Fruit fly (Drosophila melanogaster) whole organism, prepupa: ENCODE results near the gene milt.

ENCODE experiments used
- Blimp-1 ChIP-seq: fragments of 200-800 bp; sonication (Bioruptor generic); optimal IDR thresholded peaks from 3 replicates; lab custom pipeline; 2017; ENCODE audit warnings: missing biosample characterization, missing genetic modification characterization, mild to moderate bottlenecking, moderate library complexity, missing genetic modification reagents
- CG10631 ChIP-seq: fragments of 200-800 bp; sonication (Bioruptor generic); optimal IDR thresholded peaks from 2 replicates; lab custom pipeline; 2016; ENCODE audit warnings: missing biosample characterization, missing genetic modification characterization
- CG10669 ChIP-seq: fragments of 200-800 bp; sonication (Bioruptor generic); optimal IDR thresholded peaks from 3 replicates; lab custom pipeline; 2018; ENCODE audit warnings: missing biosample characterization, mild to moderate bottlenecking, missing genetic modification characterization, moderate library complexity
- CG11294 ChIP-seq: fragments of 200-800 bp; sonication (Bioruptor generic); IDR thresholded peaks from 2 replicates; pipeline ENCODE4 v1.3.6; 2022; ENCODE audit warnings: missing biosample characterization, missing genetic modification characterization
- CG11762 ChIP-seq: fragments of 200-800 bp; sonication (Bioruptor generic); optimal IDR thresholded peaks from 3 replicates; lab custom pipeline; 2016; ENCODE audit warnings: missing biosample characterization, missing genetic modification characterization; ENCODE audit not compliant: insufficient read depth
- CG11902 ChIP-seq: fragments of 200-800 bp; sonication (Bioruptor generic); optimal IDR thresholded peaks from 3 replicates; lab custom pipeline; 2016; ENCODE audit warnings: missing biosample characterization, missing genetic modification characterization
- CG15336 ChIP-seq: fragments of 200-800 bp; sonication (Bioruptor generic); IDR thresholded peaks from 2 replicates; pipeline ENCODE4 v1.3.6; 2022; ENCODE audit warnings: missing biosample characterization, missing genetic modification characterization
- CG16779 ChIP-seq: fragments of 200-800 bp; sonication (Bioruptor generic); optimal IDR thresholded peaks from 3 replicates; lab custom pipeline; 2017; ENCODE audit warnings: missing biosample characterization, mild to moderate bottlenecking, missing genetic modification characterization
- CG3032 ChIP-seq: fragments of 200-800 bp; optimal IDR thresholded peaks from 2 replicates; lab custom pipeline; 2019; ENCODE audit warnings: missing biosample characterization, mild to moderate bottlenecking, missing genetic modification characterization, moderate library complexity
- CG31627 ChIP-seq: fragments of 200-800 bp; sonication (Bioruptor generic); optimal IDR thresholded peaks from 3 replicates; lab custom pipeline; 2016; ENCODE audit warnings: missing biosample characterization, missing genetic modification characterization
- CG32006 ChIP-seq: fragments of 200-800 bp; sonication (Bioruptor generic); optimal IDR thresholded peaks from 3 replicates; lab custom pipeline; 2017; ENCODE audit warnings: missing biosample characterization, mild to moderate bottlenecking, missing genetic modification characterization
- CG3919 ChIP-seq: fragments of 200-800 bp; sonication (Bioruptor generic); optimal IDR thresholded peaks from 3 replicates; lab custom pipeline; 2016; ENCODE audit warnings: missing biosample characterization, missing genetic modification characterization
- CG4318 ChIP-seq: fragments of 200-800 bp; sonication (Bioruptor generic); optimal IDR thresholded peaks from 3 replicates; lab custom pipeline; 2017; ENCODE audit warnings: missing biosample characterization, mild to moderate bottlenecking, missing genetic modification characterization
- CG6163 ChIP-seq: fragments of 200-800 bp; sonication (Bioruptor generic); IDR thresholded peaks from 3 replicates; pipeline ENCODE4 v1.3.6; 2022; ENCODE audit warnings: missing biosample characterization, missing genetic modification characterization
- CG6792 ChIP-seq: fragments of 200-800 bp; sonication (Bioruptor generic); optimal IDR thresholded peaks from 3 replicates; lab custom pipeline; 2016; ENCODE audit warnings: missing biosample characterization, missing genetic modification characterization
- CG6808 ChIP-seq: fragments of 200-800 bp; sonication (Bioruptor generic); optimal IDR thresholded peaks from 3 replicates; lab custom pipeline; 2017; ENCODE audit warnings: missing biosample characterization, missing genetic modification characterization, mild to moderate bottlenecking, moderate library complexity, missing genetic modification reagents
- CG7368 ChIP-seq: fragments of 200-800 bp; sonication (Bioruptor generic); optimal IDR thresholded peaks from 3 replicates; lab custom pipeline; 2016; ENCODE audit warnings: missing biosample characterization, missing genetic modification characterization
- CG8119 ChIP-seq: fragments of 200-800 bp; sonication (Bioruptor generic); IDR thresholded peaks from 3 replicates; pipeline ENCODE4 v1.3.6; 2022; ENCODE audit warnings: missing biosample characterization, missing genetic modification characterization
- CG8319 ChIP-seq: fragments of 200-800 bp; sonication (Bioruptor generic); optimal IDR thresholded peaks from 3 replicates; lab custom pipeline; 2016; ENCODE audit warnings: missing biosample characterization, missing genetic modification characterization
- CG8632 ChIP-seq: fragments of 200-800 bp; sonication (Bioruptor generic); optimal IDR thresholded peaks from 3 replicates; lab custom pipeline; 2016; ENCODE audit warnings: missing biosample characterization, missing genetic modification characterization
- CG9139 ChIP-seq: fragments of 200-800 bp; sonication (Bioruptor generic); optimal IDR thresholded peaks from 3 replicates; lab custom pipeline; 2017; ENCODE audit warnings: missing biosample characterization, mild to moderate bottlenecking, missing genetic modification characterization
- Eip78C ChIP-seq: fragments of 200-800 bp; sonication (Bioruptor generic); peaks from one replicate; lab custom pipeline; 2016; ENCODE audit warnings: missing biosample characterization, missing genetic modification characterization
- Gug ChIP-seq: fragments of 200-800 bp; sonication (Bioruptor generic); IDR thresholded peaks from 2 replicates; pipeline ENCODE4 v1.3.6; 2022; ENCODE audit warnings: missing biosample characterization, missing genetic modification characterization
- Hr38 ChIP-seq: sonication (Bioruptor generic); optimal IDR thresholded peaks from 2 replicates; lab custom pipeline; 2016; ENCODE audit warnings: missing biosample characterization, missing genetic modification characterization
- Hr39 ChIP-seq: fragments of 200-800 bp; sonication (Bioruptor generic); optimal IDR thresholded peaks from 2 replicates; lab custom pipeline; 2016; ENCODE audit warnings: missing biosample characterization, missing genetic modification characterization
- Hr4 ChIP-seq: fragments of 200-800 bp; sonication (Bioruptor generic); optimal IDR thresholded peaks from 3 replicates; lab custom pipeline; 2016; ENCODE audit warnings: missing biosample characterization, missing genetic modification characterization
- Met ChIP-seq: fragments of 200-800 bp; sonication (Bioruptor generic); optimal IDR thresholded peaks from 3 replicates; lab custom pipeline; 2016; ENCODE audit warnings: missing biosample characterization, missing genetic modification characterization
- OdsH ChIP-seq: fragments of 200-800 bp; sonication (Bioruptor generic); optimal IDR thresholded peaks from 3 replicates; lab custom pipeline; 2016; ENCODE audit warnings: missing biosample characterization, missing genetic modification characterization
- Sox14 ChIP-seq: fragments of 200-800 bp; sonication (Bioruptor generic); optimal IDR thresholded peaks from 3 replicates; lab custom pipeline; 2016; ENCODE audit warnings: missing biosample characterization, missing genetic modification characterization
- Sox15 ChIP-seq: fragments of 200-800 bp; sonication (Bioruptor generic); optimal IDR thresholded peaks from 3 replicates; lab custom pipeline; 2016; ENCODE audit warnings: missing biosample characterization, missing genetic modification characterization
- achi ChIP-seq: fragments of 200-800 bp; sonication (Bioruptor generic); optimal IDR thresholded peaks from 3 replicates; lab custom pipeline; 2016; ENCODE audit warnings: missing biosample characterization, missing genetic modification characterization
- acj6 ChIP-seq: fragments of 200-800 bp; sonication (Bioruptor generic); optimal IDR thresholded peaks from 3 replicates; lab custom pipeline; 2016; ENCODE audit warnings: missing biosample characterization, missing genetic modification characterization
- cyc ChIP-seq: fragments of 200-800 bp; sonication (Bioruptor generic); optimal IDR thresholded peaks from 3 replicates; lab custom pipeline; 2016; ENCODE audit warnings: missing biosample characterization, missing genetic modification characterization
- dac ChIP-seq: fragments of 200-800 bp; sonication (Bioruptor generic); optimal IDR thresholded peaks from 2 replicates; lab custom pipeline; 2017; ENCODE audit warnings: missing biosample characterization, mild to moderate bottlenecking, missing genetic modification characterization
- dsx ChIP-seq: fragments of 200-800 bp; optimal IDR thresholded peaks from 3 replicates; lab custom pipeline; 2019; ENCODE audit warnings: missing biosample characterization, mild to moderate bottlenecking, missing genetic modification characterization, moderate library complexity; ENCODE audit not compliant: poor library complexity, severe bottlenecking
- eg ChIP-seq: fragments of 200-800 bp; sonication (Bioruptor generic); IDR thresholded peaks from 3 replicates; pipeline ENCODE4 v1.3.6; 2022; ENCODE audit warnings: missing biosample characterization, missing genetic modification characterization
- esn ChIP-seq: fragments of 200-800 bp; sonication (Bioruptor generic); optimal IDR thresholded peaks from 2 replicates; lab custom pipeline; 2016; ENCODE audit warnings: missing biosample characterization, mild to moderate bottlenecking, missing genetic modification characterization, moderate library complexity
- fd59A ChIP-seq: fragments of 200-800 bp; sonication (Bioruptor generic); optimal IDR thresholded peaks from 2 replicates; lab custom pipeline; 2017; ENCODE audit warnings: missing biosample characterization, mild to moderate bottlenecking, missing genetic modification characterization, missing genetic modification reagents
- fd85E ChIP-seq: fragments of 200-800 bp; sonication (Bioruptor generic); optimal IDR thresholded peaks from 3 replicates; lab custom pipeline; 2016; ENCODE audit warnings: missing biosample characterization, missing genetic modification characterization
- fkh ChIP-seq: fragments of 200-800 bp; sonication (Bioruptor generic); optimal IDR thresholded peaks from 3 replicates; lab custom pipeline; 2017; ENCODE audit warnings: missing biosample characterization, mild to moderate bottlenecking, missing genetic modification characterization, moderate library complexity
- lz ChIP-seq: fragments of 200-800 bp; sonication (Bioruptor generic); optimal IDR thresholded peaks from 3 replicates; lab custom pipeline; 2016; ENCODE audit warnings: missing biosample characterization, missing genetic modification characterization
- net ChIP-seq: fragments of 200-800 bp; sonication (Bioruptor generic); optimal IDR thresholded peaks from 3 replicates; lab custom pipeline; 2016; ENCODE audit warnings: missing biosample characterization, missing genetic modification characterization
- pdm3 ChIP-seq: fragments of 200-800 bp; sonication (Bioruptor generic); optimal IDR thresholded peaks from 3 replicates; lab custom pipeline; 2016; ENCODE audit warnings: missing biosample characterization, missing genetic modification characterization
- salr ChIP-seq, 2 experiments: fragments of 200-800 bp; sonication (Bioruptor generic); optimal IDR thresholded peaks; 3 replicates each; lab custom pipeline; 2016 to 2018; ENCODE audit warnings: missing biosample characterization in 2 of 2, missing genetic modification characterization in 2 of 2, mild to moderate bottlenecking in 1 of 2
- ss ChIP-seq, 2 experiments: fragments of 200-800 bp; sonication (Bioruptor generic); optimal IDR thresholded peaks; 2 replicates in 1 of 2; 3 replicates in 1 of 2; lab custom pipeline; 2017 to 2018; ENCODE audit warnings: mild to moderate bottlenecking in 2 of 2, missing biosample characterization in 2 of 2, missing genetic modification characterization in 2 of 2, moderate library complexity in 1 of 2
- svp ChIP-seq: fragments of 200-800 bp; sonication (Bioruptor generic); peaks from one replicate; lab custom pipeline; 2016; ENCODE audit warnings: missing biosample characterization, missing genetic modification characterization
- topi ChIP-seq: fragments of 200-800 bp; sonication (Bioruptor generic); optimal IDR thresholded peaks from 3 replicates; lab custom pipeline; 2016; ENCODE audit warnings: missing biosample characterization, missing genetic modification characterization
- vri ChIP-seq: fragments of 200-800 bp; sonication (Bioruptor generic); optimal IDR thresholded peaks from 3 replicates; lab custom pipeline; 2016; ENCODE audit warnings: missing biosample characterization, mild to moderate bottlenecking, missing genetic modification characterization

milt gene

dm6 chr2L:7037773-7038327, at the start of gene milt:
Gene milt (plus strand): TSS chr2L:7037823.
- TF ChIP-seq CG4318 (GFP tag; lab: Kevin White, UChicago) (no peak), CG6808 (GFP tag; lab: Kevin White, UChicago) (peak; percentile 9), dsx (peak; percentile 38), vri (GFP tag; lab: Kevin White, UChicago) (peak; percentile 61), svp (peak; percentile 82), esn (GFP tag; lab: Kevin White, UChicago) (peak; percentile 34), CG8119 (GFP tag; lab: Robert Waterston, UW) (no peak), Gug (GFP tag; lab: Robert Waterston, UW) (no peak), topi (peak; percentile 3), Eip78C (GFP tag; lab: Kevin White, UChicago) (peak; percentile 72), ss (GFP tag; optimal IDR thresholded peaks at IDR 0.05; lab: Kevin White, UChicago) (peak; percentile 24 to 39)

dm6 chr2L:6991085-6991484, 46.5 kb upstream of the milt start:
- TF ChIP-seq CG15336 (GFP tag; lab: Robert Waterston, UW) (peak; percentile 78), dsx (peak; percentile 64), svp (peak; percentile 55), achi (GFP tag; lab: Kevin White, UChicago) (peak; percentile 59), Gug (GFP tag; lab: Robert Waterston, UW) (peak; percentile 63), CG32006 (GFP tag; lab: Kevin White, UChicago) (peak; percentile 76), Sox15 (GFP tag; lab: Kevin White, UChicago) (peak; percentile 20), eg (GFP tag; lab: Robert Waterston, UW) (peak; percentile 83), net (GFP tag; lab: Kevin White, UChicago) (peak; percentile 77), dac (peak; percentile 39), CG8319 (GFP tag; lab: Kevin White, UChicago) (peak; percentile 33), cyc (GFP tag; lab: Kevin White, UChicago) (peak; percentile 27), CG3919 (GFP tag; lab: Kevin White, UChicago) (peak; percentile 79), lz (GFP tag; lab: Kevin White, UChicago) (no peak), ss (GFP tag; optimal IDR thresholded peaks at IDR 0.05; lab: Kevin White, UChicago) (peak; percentile 61 to 75), vri (GFP tag; lab: Kevin White, UChicago) (no peak), CG10669 (GFP tag; lab: Kevin White, UChicago) (peak; percentile 64), CG11762 (GFP tag; lab: Kevin White, UChicago) (peak; percentile 46), CG10631 (GFP tag; lab: Kevin White, UChicago) (peak; percentile 35), CG9139 (GFP tag; lab: Kevin White, UChicago) (peak; percentile 45), Hr39 (GFP tag; lab: Kevin White, UChicago) (peak; percentile 20), acj6 (GFP tag; lab: Kevin White, UChicago) (peak; percentile 62), CG8119 (GFP tag; lab: Robert Waterston, UW) (peak; percentile 75), CG7368 (GFP tag; lab: Kevin White, UChicago) (peak; percentile 50), salr (GFP tag; optimal IDR thresholded peaks at IDR 0.05; lab: Kevin White, UChicago) (peak; percentile 53 to 55), Met (GFP tag; lab: Kevin White, UChicago) (no peak), CG8632 (GFP tag; lab: Kevin White, UChicago) (peak; percentile 33), CG31627 (GFP tag; lab: Kevin White, UChicago) (peak; percentile 11), CG6792 (GFP tag; lab: Kevin White, UChicago) (peak; percentile 66), Sox14 (GFP tag; lab: Kevin White, UChicago) (peak; percentile 67), Hr4 (peak; percentile 76), CG6163 (GFP tag; lab: Robert Waterston, UW) (peak; percentile 88), fd85E (GFP tag; lab: Kevin White, UChicago) (no peak), Eip78C (GFP tag; lab: Kevin White, UChicago) (peak; percentile 91), fkh (GFP tag; lab: Kevin White, UChicago) (no peak), pdm3 (peak; percentile 65), Hr38 (GFP tag; lab: Kevin White, UChicago) (no peak), CG16779 (tag; lab: Kevin White, UChicago) (peak; percentile 44), OdsH (GFP tag; lab: Kevin White, UChicago) (peak; percentile 66), CG11294 (peak; percentile 37; the same call in 1 of the 2 replicates), CG4318 (GFP tag; lab: Kevin White, UChicago) (peak; percentile 44), Blimp-1 (no peak), fd59A (peak; percentile 54), CG3032 (tag; lab: Kevin White, UChicago) (peak; percentile 65), CG11902 (GFP tag; lab: Kevin White, UChicago) (peak; percentile 48)
